Worm (Caenorhabditis elegans) whole organism, L2 larva: ENCODE results near the gene rfc-3.

Experiments
- C34F6.9 ChIP-seq: fragments of 150-350 bp; optimal IDR thresholded peaks from 2 replicates; lab custom pipeline; 2014; ENCODE audit warnings: missing biosample characterization, missing genetic modification characterization
- F13H6.1 ChIP-seq: sonication (generic microtip); optimal IDR thresholded peaks from 2 replicates; lab custom pipeline; 2016; ENCODE audit warnings: missing genetic modification characterization, missing compliant biosample characterization
- ZK546.5 ChIP-seq: sonication (generic microtip); optimal IDR thresholded peaks from 2 replicates; lab custom pipeline; 2017; ENCODE audit warnings: missing biosample characterization, missing genetic modification characterization
- ama-1 ChIP-seq: fragments of 150-350 bp; optimal IDR thresholded peaks from 2 replicates; lab custom pipeline; 2018; ENCODE audit warnings: inconsistent platforms
- blmp-1 ChIP-seq: sonication (generic microtip); optimal IDR thresholded peaks from 2 replicates; lab custom pipeline; 2017; ENCODE audit warnings: missing genetic modification characterization, mild to moderate bottlenecking, missing compliant biosample characterization, antibody characterized with exemption, moderate library complexity; ENCODE audit not compliant: insufficient read depth
- crh-2 ChIP-seq: sonication (generic microtip); optimal IDR thresholded peaks from 2 replicates; lab custom pipeline; 2017; ENCODE audit warnings: missing biosample characterization, missing genetic modification characterization
- dmd-4 ChIP-seq: sonication (generic microtip); optimal IDR thresholded peaks from 2 replicates; lab custom pipeline; 2017; ENCODE audit warnings: missing biosample characterization, missing genetic modification characterization
- egl-27 ChIP-seq: sonication (generic microtip); optimal IDR thresholded peaks from 3 replicates; lab custom pipeline; 2017; ENCODE audit warnings: missing biosample characterization, missing genetic modification reagents, missing genetic modification characterization
- elt-1 ChIP-seq: fragments of 150-350 bp; optimal IDR thresholded peaks from 2 replicates; lab custom pipeline; 2014; ENCODE audit warnings: missing biosample characterization, missing genetic modification characterization
- elt-3 ChIP-seq: sonication (generic microtip); optimal IDR thresholded peaks from 2 replicates; lab custom pipeline; 2017; ENCODE audit warnings: missing biosample characterization, missing genetic modification characterization
- fos-1 ChIP-seq: fragments of 150-350 bp; optimal IDR thresholded peaks from 2 replicates; lab custom pipeline; 2014; ENCODE audit warnings: missing biosample characterization, missing genetic modification characterization
- gmeb-1 ChIP-seq: fragments of 150-350 bp; optimal IDR thresholded peaks from 2 replicates; lab custom pipeline; 2014; ENCODE audit warnings: missing biosample characterization, missing genetic modification characterization
- lin-11 ChIP-seq: fragments of 150-350 bp; sonication (generic microtip); optimal IDR thresholded peaks from 2 replicates; lab custom pipeline; 2014; ENCODE audit warnings: missing biosample characterization, missing genetic modification characterization, inconsistent platforms, mixed read lengths
- lin-13 ChIP-seq: fragments of 150-350 bp; optimal IDR thresholded peaks from 2 replicates; lab custom pipeline; 2014; ENCODE audit warnings: missing biosample characterization, missing genetic modification reagents, missing genetic modification characterization
- lin-39 ChIP-seq: fragments of 150-350 bp; optimal IDR thresholded peaks from 2 replicates; lab custom pipeline; 2014; ENCODE audit warnings: missing biosample characterization, missing genetic modification reagents, missing genetic modification characterization
- lsy-2 ChIP-seq, 2 experiments: fragments of 150-350 bp in 1 of 2; sonication (generic microtip) in 1 of 2; optimal IDR thresholded peaks; 2 replicates each; lab custom pipeline; 2014 to 2017; ENCODE audit warnings: missing biosample characterization in 2 of 2, missing genetic modification characterization in 2 of 2
- mab-5 ChIP-seq: fragments of 150-350 bp; optimal IDR thresholded peaks from 2 replicates; lab custom pipeline; 2014; ENCODE audit warnings: missing biosample characterization, missing genetic modification characterization
- mbf-1 ChIP-seq: sonication (generic microtip); optimal IDR thresholded peaks from 2 replicates; lab custom pipeline; 2017; ENCODE audit warnings: missing biosample characterization, missing genetic modification characterization
- mdl-1 ChIP-seq, 2 experiments: fragments of 150-350 bp in 1 of 2; sonication (generic microtip) in 1 of 2; optimal IDR thresholded peaks; 2 replicates each; lab custom pipeline; 2017; ENCODE audit warnings: missing biosample characterization in 2 of 2, missing genetic modification characterization in 2 of 2
- nhr-12 ChIP-seq: fragments of 150-350 bp; optimal IDR thresholded peaks from 2 replicates; lab custom pipeline; 2014; ENCODE audit warnings: missing biosample characterization, missing genetic modification characterization
- nhr-129 ChIP-seq: fragments of 150-350 bp; optimal IDR thresholded peaks from 2 replicates; lab custom pipeline; 2014; ENCODE audit warnings: missing biosample characterization, missing genetic modification characterization
- nhr-21 ChIP-seq: fragments of 150-350 bp; optimal IDR thresholded peaks from 2 replicates; lab custom pipeline; 2014; ENCODE audit warnings: missing biosample characterization, missing genetic modification characterization
- nhr-23 ChIP-seq: fragments of 150-350 bp; optimal IDR thresholded peaks from 2 replicates; lab custom pipeline; 2014; ENCODE audit warnings: missing biosample characterization, missing genetic modification reagents, missing genetic modification characterization
- nhr-25 ChIP-seq: fragments of 150-350 bp; sonication (generic microtip); optimal IDR thresholded peaks from 3 replicates; lab custom pipeline; 2014; ENCODE audit warnings: missing biosample characterization, missing genetic modification characterization
- nhr-6 ChIP-seq: fragments of 150-350 bp; optimal IDR thresholded peaks from 2 replicates; lab custom pipeline; 2014; ENCODE audit warnings: missing biosample characterization, missing genetic modification characterization
- peb-1 ChIP-seq: fragments of 150-350 bp; optimal IDR thresholded peaks from 2 replicates; lab custom pipeline; 2014; ENCODE audit warnings: missing biosample characterization, missing genetic modification characterization
- sem-4 ChIP-seq: fragments of 150-350 bp; optimal IDR thresholded peaks from 2 replicates; lab custom pipeline; 2014; ENCODE audit warnings: missing biosample characterization, missing genetic modification reagents, missing genetic modification characterization
- skn-1 ChIP-seq: sonication (generic microtip); optimal IDR thresholded peaks from 2 replicates; lab custom pipeline; 2017; ENCODE audit warnings: missing biosample characterization, missing genetic modification characterization
- sma-3 ChIP-seq: sonication (generic microtip); optimal IDR thresholded peaks from 2 replicates; lab custom pipeline; 2016; ENCODE audit warnings: missing genetic modification reagents, missing genetic modification characterization, missing compliant biosample characterization
- sma-9 ChIP-seq, 2 experiments: fragments of 150-350 bp in 1 of 2; sonication (generic microtip) in 1 of 2; optimal IDR thresholded peaks; 2 replicates each; lab custom pipeline; 2014 to 2016; ENCODE audit warnings: missing genetic modification characterization in 2 of 2, mild to moderate bottlenecking in 1 of 2, missing biosample characterization in 1 of 2, missing compliant biosample characterization in 1 of 2, missing genetic modification reagents in 1 of 2, moderate library complexity in 1 of 2
- snpc-4 ChIP-seq: fragments of 150-350 bp; optimal IDR thresholded peaks from 2 replicates; lab custom pipeline; 2014; ENCODE audit warnings: missing biosample characterization, missing genetic modification characterization
- unc-39 ChIP-seq: fragments of 150-350 bp; optimal IDR thresholded peaks from 2 replicates; lab custom pipeline; 2014; ENCODE audit warnings: missing biosample characterization, missing genetic modification characterization
- unc-55 ChIP-seq: fragments of 150-350 bp; sonication (generic microtip); optimal IDR thresholded peaks from 3 replicates; lab custom pipeline; 2014; ENCODE audit warnings: missing biosample characterization, missing genetic modification reagents, missing genetic modification characterization
- zag-1 ChIP-seq: fragments of 150-350 bp; optimal IDR thresholded peaks from 2 replicates; lab custom pipeline; 2014; ENCODE audit warnings: missing biosample characterization, missing genetic modification characterization
- ztf-1 ChIP-seq: fragments of 200-800 bp; sonication (Bioruptor generic); conservative IDR thresholded peaks from 2 replicates; pipeline ENCODE4 v1.3.6; 2022; ENCODE audit warnings: missing genetic modification characterization, missing compliant biosample characterization
- ztf-4 ChIP-seq: fragments of 150-350 bp; optimal IDR thresholded peaks from 2 replicates; lab custom pipeline; 2014; ENCODE audit warnings: missing biosample characterization, missing genetic modification characterization

Gene rfc-3

ce11 chrIV:13093677-13094076 is 1.9 kb upstream of the rfc-3 start, which contains the start of the genes prcc-1 and C39E9.12 (continued):
- TF ChIP-seq sem-4 (tag; lab: Kevin White, UChicago): no peak
- no peak for TF ChIP-seq ZK546.5

DNA sequence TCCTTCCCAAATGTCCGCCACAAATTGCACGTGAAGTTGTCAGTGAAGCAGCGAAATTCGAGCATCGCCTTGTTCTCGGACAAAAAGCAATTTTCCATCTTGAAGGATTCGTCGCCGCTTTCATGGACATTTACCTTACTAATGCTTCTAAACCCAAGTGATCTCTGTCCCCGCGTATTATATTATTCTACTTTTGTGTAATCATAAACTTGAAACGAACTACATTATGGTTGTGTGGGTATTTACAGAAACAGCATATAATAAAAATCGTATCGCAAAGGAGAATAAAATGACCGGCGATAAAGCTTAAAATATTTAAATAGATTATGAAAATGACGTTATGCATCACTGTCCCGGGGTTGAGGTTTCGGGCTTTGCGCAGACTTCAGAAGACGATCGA is 1.2 kb downstream of the rfc-3 start:
- TF ChIP-seq snpc-4 (tag; lab: Kevin White, UChicago): no peak
- peak; percentile 27 for TF ChIP-seq nhr-129
- TF ChIP-seq, all 48 proteins: peak for 1

DNA sequence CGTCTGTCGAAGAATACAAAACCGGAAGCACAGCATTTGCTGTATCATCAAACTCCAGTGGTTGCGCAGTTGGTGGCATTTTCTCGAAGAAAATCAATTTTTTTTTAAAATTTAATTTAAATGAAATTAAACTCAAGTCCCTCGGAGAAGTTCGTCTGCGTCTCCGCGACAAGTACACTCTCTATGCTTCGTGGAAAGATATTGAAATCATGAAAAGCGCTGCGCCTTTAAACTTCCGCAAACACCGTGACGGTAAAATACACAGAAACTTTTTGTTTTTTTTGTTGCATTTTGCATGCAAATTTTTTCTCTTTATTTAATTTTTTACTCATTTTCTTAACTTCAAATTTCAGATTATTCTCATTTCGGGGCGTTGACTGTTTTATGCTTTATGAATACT is 3.1 kb downstream of the rfc-3 start, which contains the start of the genes dli-1, tin-9.2 and exos-4.1:
Gene dli-1 (minus strand): TSS at position 141 of the 400 bp plus-strand sequence.
Gene tin-9.2 (plus strand): TSS at position 344 of the 400 bp plus-strand sequence.
Gene exos-4.1 (plus strand): TSS at position 348 of the 400 bp plus-strand sequence.
- TF ChIP-seq nhr-12 (tag; lab: Kevin White, UChicago): no peak
- TF ChIP-seq lin-11 (tag; lab: Kevin White, UChicago): peak; percentile 23
- TF ChIP-seq sma-9 (GFP tag; optimal IDR thresholded peaks at IDR 0.05; lab: Kevin White, UChicago): no peak
- no peak for TF ChIP-seq sma-9 (tag; optimal IDR thresholded peaks at IDR 0.05; lab: Kevin White, UChicago)
- TF ChIP-seq nhr-129: peak; percentile 90
- peak; percentile 19 for TF ChIP-seq ZK546.5
- TF ChIP-seq lin-13 (GFP tag; lab: Kevin White, UChicago): peak; percentile 66
- peak; percentile 6 for TF ChIP-seq blmp-1 (tag; lab: Kevin White, UChicago)
- peak; percentile 82 for TF ChIP-seq crh-2 (tag; lab: Kevin White, UChicago)
- peak; percentile 53 for TF ChIP-seq F13H6.1 (tag; lab: Kevin White, UChicago)
- no peak for TF ChIP-seq unc-39 (tag; lab: Kevin White, UChicago)
- TF ChIP-seq zag-1: no peak
- peak; percentile 40 for TF ChIP-seq sma-3
- TF ChIP-seq ama-1: peak; percentile 8
- TF ChIP-seq unc-55 (GFP tag; lab: Kevin White, UChicago): peak; percentile 89
- TF ChIP-seq gmeb-1 (tag; lab: Kevin White, UChicago): peak; percentile 84
- TF ChIP-seq nhr-25 (tag; lab: Kevin White, UChicago): peak; percentile 65
- peak in 1 of 2 experiments; percentile 5 for TF ChIP-seq mdl-1 (tag; optimal IDR thresholded peaks at IDR 0.05; lab: Kevin White, UChicago)
- peak; percentile 67 for TF ChIP-seq mab-5
- no peak for TF ChIP-seq nhr-6 (tag; lab: Kevin White, UChicago)
- no peak for TF ChIP-seq elt-1 (tag; lab: Kevin White, UChicago)
- peak; percentile 47 for TF ChIP-seq fos-1 (tag; lab: Kevin White, UChicago)
- peak; percentile 91 for TF ChIP-seq C34F6.9 (tag; lab: Kevin White, UChicago)
- peak; percentile 65 to 90 for TF ChIP-seq lsy-2 (tag; optimal IDR thresholded peaks at IDR 0.05; lab: Kevin White, UChicago)
- TF ChIP-seq dmd-4 (tag; lab: Kevin White, UChicago): no peak

DNA sequence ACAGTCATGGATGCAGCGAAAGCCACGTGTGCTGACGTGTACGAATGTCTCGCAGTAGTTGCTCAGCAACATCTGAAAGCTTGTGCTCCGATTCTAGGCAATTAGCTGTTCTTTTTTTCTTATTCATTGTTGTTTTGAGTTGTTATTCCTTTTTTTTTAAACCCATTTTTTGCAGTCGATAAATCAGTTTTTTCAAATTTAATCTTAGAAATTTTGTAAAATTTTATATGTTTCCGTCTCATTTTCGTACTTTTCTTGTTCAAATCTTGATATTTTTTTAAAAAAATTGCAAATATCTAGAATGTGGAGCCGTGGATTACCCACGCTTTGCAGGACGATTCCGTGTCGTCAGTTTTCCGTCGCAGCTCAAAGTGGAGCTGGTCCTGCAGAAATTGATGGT is 4.9 kb downstream of the rfc-3 start, which contains the start of gene fask-1:
Gene fask-1 (plus strand): TSS at position 301 of the 400 bp plus-strand sequence.
- TF ChIP-seq zag-1: no peak
- TF ChIP-seq F13H6.1 (tag; lab: Kevin White, UChicago): no peak
- TF ChIP-seq nhr-21 (tag; lab: Kevin White, UChicago): no peak
- TF ChIP-seq ZK546.5: no peak
- no peak for TF ChIP-seq nhr-23 (tag; lab: Kevin White, UChicago)
- TF ChIP-seq lsy-2 (tag; optimal IDR thresholded peaks at IDR 0.05; lab: Kevin White, UChicago): no peak
- no peak for TF ChIP-seq fos-1 (tag; lab: Kevin White, UChicago)
- TF ChIP-seq elt-3 (tag; lab: Kevin White, UChicago): no peak
- no peak for TF ChIP-seq lin-39 (tag; lab: Kevin White, UChicago)
- no peak for TF ChIP-seq peb-1 (tag; lab: Kevin White, UChicago)
- no peak for TF ChIP-seq ama-1
- TF ChIP-seq ztf-4: no peak
- no peak for TF ChIP-seq mab-5

DNA sequence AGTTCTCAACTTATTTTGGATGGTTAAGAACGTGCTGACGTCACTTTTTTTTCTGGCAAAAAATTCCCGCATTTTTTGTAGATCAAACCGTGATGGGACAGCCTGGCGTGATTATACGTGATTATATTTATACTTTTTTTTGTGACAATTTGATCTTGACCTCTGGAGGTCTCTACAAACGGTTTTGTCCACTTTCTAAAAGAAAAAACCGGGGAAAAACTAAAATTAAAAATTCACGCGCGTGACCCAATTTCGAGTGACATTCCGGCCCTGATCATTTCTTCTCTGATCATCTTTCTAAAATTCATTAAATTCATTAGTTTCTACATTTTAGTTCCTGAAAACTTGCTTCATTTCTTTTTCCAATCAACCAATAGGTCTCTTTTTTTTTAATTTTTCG is 9.3 kb downstream of the rfc-3 start, which contains the start of gene rde-11:
Gene rde-11 (plus strand): TSS at position 301 of the 400 bp plus-strand sequence.
- TF ChIP-seq unc-39 (tag; lab: Kevin White, UChicago): no peak
- TF ChIP-seq blmp-1 (tag; lab: Kevin White, UChicago): no peak
- no peak for TF ChIP-seq fos-1 (tag; lab: Kevin White, UChicago)
- TF ChIP-seq egl-27: no peak
- no peak for TF ChIP-seq mbf-1
- TF ChIP-seq skn-1 (tag; lab: Kevin White, UChicago): no peak
- no peak for TF ChIP-seq gmeb-1 (tag; lab: Kevin White, UChicago)
- no peak for TF ChIP-seq lin-11 (tag; lab: Kevin White, UChicago)
- TF ChIP-seq ztf-1 (GFP tag; lab: Robert Waterston, UW): no peak
